Worm (Caenorhabditis elegans) whole organism, L4 larva: ENCODE measurements around the gene spp-22.

Experiments used
- lim-7 ChIP-seq: fragments of 200-800 bp; sonication (Bioruptor generic); IDR thresholded peaks from 2 replicates; pipeline ENCODE4 v1.3.6; 2022; ENCODE audit warnings: missing genetic modification characterization, missing compliant biosample characterization
- snpc-4 ChIP-seq: fragments of 150-350 bp; optimal IDR thresholded peaks from 2 replicates; lab custom pipeline; 2014; ENCODE audit warnings: missing biosample characterization, missing genetic modification characterization
- zfp-2 ChIP-seq: sonication (generic microtip); optimal IDR thresholded peaks from 2 replicates; lab custom pipeline; 2016; ENCODE audit warnings: mild to moderate bottlenecking, missing genetic modification characterization, missing compliant biosample characterization

DNA sequence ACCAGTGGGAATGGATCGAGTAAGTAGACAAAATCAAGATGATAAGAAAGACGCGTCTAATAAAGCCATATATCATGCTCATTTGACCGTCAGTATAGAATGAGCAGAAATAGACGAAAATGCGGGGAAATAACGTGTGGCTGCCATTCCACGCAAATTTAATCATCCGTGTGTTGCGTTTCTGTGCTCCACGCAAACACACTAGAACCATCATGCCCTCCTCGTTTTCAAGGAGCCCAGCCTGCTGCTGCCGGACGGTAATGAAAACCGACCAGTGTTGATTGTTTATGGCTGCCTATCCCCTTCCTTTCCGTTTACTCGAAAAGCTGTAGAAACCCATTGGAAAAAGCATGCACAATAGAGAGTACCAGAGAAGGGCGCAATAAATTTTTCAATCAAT lies 8.7 kb downstream of the spp-22 start:
- TF ChIP-seq snpc-4 (tag; lab: Kevin White, UChicago) (no peak), lim-7 (GFP tag; lab: Robert Waterston, UW) (no peak), zfp-2 (tag; lab: Kevin White, UChicago) (no peak)
